Fruit fly (Drosophila melanogaster) whole organism, adult: ENCODE measurements around the gene CG16713.

Experiments used
- CG11617 ChIP-seq: fragments of 200-800 bp; sonication (Bioruptor generic); optimal IDR thresholded peaks from 2 replicates; lab custom pipeline; 2017; ENCODE audit warnings: mild to moderate bottlenecking, missing biosample characterization, missing genetic modification reagents, missing genetic modification characterization
- CG12768 ChIP-seq: fragments of 200-800 bp; sonication (Bioruptor generic); optimal IDR thresholded peaks from 2 replicates; lab custom pipeline; 2017; ENCODE audit warnings: missing biosample characterization, missing genetic modification characterization, mild to moderate bottlenecking, moderate library complexity, missing genetic modification reagents
- CG14711 ChIP-seq: fragments of 200-800 bp; sonication (Bioruptor generic); optimal IDR thresholded peaks from 2 replicates; lab custom pipeline; 2018; ENCODE audit warnings: missing biosample characterization, mild to moderate bottlenecking, missing genetic modification characterization, moderate library complexity
- CG1620 ChIP-seq: fragments of 200-800 bp; sonication (Bioruptor generic); optimal IDR thresholded peaks from 2 replicates; lab custom pipeline; 2016; ENCODE audit warnings: missing biosample characterization, missing genetic modification characterization
- CG33017 ChIP-seq: fragments of 200-800 bp; sonication (Bioruptor generic); optimal IDR thresholded peaks from 2 replicates; lab custom pipeline; 2018; ENCODE audit warnings: missing biosample characterization, mild to moderate bottlenecking, missing genetic modification characterization, moderate library complexity
- CG5204 ChIP-seq: fragments of 200-800 bp; sonication (Bioruptor generic); optimal IDR thresholded peaks from 2 replicates; lab custom pipeline; 2016; ENCODE audit warnings: missing biosample characterization, missing genetic modification characterization
- CG7045 ChIP-seq: fragments of 200-800 bp; sonication (Bioruptor generic); optimal IDR thresholded peaks from 2 replicates; lab custom pipeline; 2017; ENCODE audit warnings: missing biosample characterization, mild to moderate bottlenecking, missing genetic modification characterization
- CG7101 ChIP-seq: fragments of 200-800 bp; sonication (Bioruptor generic); optimal IDR thresholded peaks from 2 replicates; lab custom pipeline; 2018; ENCODE audit warnings: missing biosample characterization, mild to moderate bottlenecking, missing genetic modification characterization, moderate library complexity
- Clk ChIP-seq: fragments of 200-800 bp; sonication (Bioruptor generic); optimal IDR thresholded peaks from 2 replicates; lab custom pipeline; 2017; ENCODE audit warnings: missing biosample characterization, missing genetic modification characterization
- Crg-1 ChIP-seq: fragments of 200-800 bp; sonication (Bioruptor generic); optimal IDR thresholded peaks from 2 replicates; lab custom pipeline; 2016; ENCODE audit warnings: missing biosample characterization, missing genetic modification characterization
- Hr96 ChIP-seq: fragments of 200-800 bp; sonication (Bioruptor generic); optimal IDR thresholded peaks from 2 replicates; lab custom pipeline; 2016; ENCODE audit warnings: missing biosample characterization, missing genetic modification characterization
- Mnt ChIP-seq: fragments of 200-800 bp; sonication (Bioruptor generic); optimal IDR thresholded peaks from 2 replicates; lab custom pipeline; 2016; ENCODE audit warnings: missing biosample characterization, mild to moderate bottlenecking, missing genetic modification characterization
- bab1 ChIP-seq: fragments of 200-800 bp; sonication (Bioruptor generic); optimal IDR thresholded peaks from 3 replicates; lab custom pipeline; 2019; ENCODE audit warnings: missing biosample characterization, mild to moderate bottlenecking, missing genetic modification characterization, moderate library complexity
- cic ChIP-seq: fragments of 200-800 bp; sonication (Bioruptor generic); optimal IDR thresholded peaks from 2 replicates; lab custom pipeline; 2017; ENCODE audit warnings: missing biosample characterization, mild to moderate bottlenecking, missing genetic modification characterization, moderate library complexity
- cnc ChIP-seq, 2 experiments: fragments of >200 bp; optimal IDR thresholded peaks; 2 replicates each; lab custom pipeline; 2017
- kay ChIP-seq: fragments of 200-800 bp; sonication (Bioruptor generic); peaks from one replicate; lab custom pipeline; 2016; ENCODE audit warnings: missing biosample characterization, missing genetic modification characterization, borderline replicate concordance
- ovo ChIP-seq: fragments of 200-800 bp; sonication (Bioruptor generic); optimal IDR thresholded peaks from 2 replicates; lab custom pipeline; 2016; ENCODE audit warnings: missing biosample characterization, missing genetic modification characterization
- pad ChIP-seq: fragments of 200-800 bp; sonication (Bioruptor generic); optimal IDR thresholded peaks from 3 replicates; lab custom pipeline; 2017; ENCODE audit warnings: missing biosample characterization, missing genetic modification characterization, mild to moderate bottlenecking, moderate library complexity, missing genetic modification reagents
- tj ChIP-seq: fragments of 200-800 bp; sonication (Bioruptor generic); optimal IDR thresholded peaks from 3 replicates; lab custom pipeline; 2017; ENCODE audit warnings: missing biosample characterization, mild to moderate bottlenecking, missing genetic modification characterization, moderate library complexity
- toe ChIP-seq: fragments of 200-800 bp; sonication (Bioruptor generic); optimal IDR thresholded peaks from 2 replicates; lab custom pipeline; 2016; ENCODE audit warnings: missing biosample characterization, missing genetic modification characterization

Gene CG16713

dm6 chr2L:3711665-3712064 is 16.5 kb upstream of the CG16713 start, which contains the start of gene cutlet:
Gene cutlet (minus strand): TSS chr2L:3711748.
- no peak for TF ChIP-seq cnc (optimal IDR thresholded peaks at IDR 0.05; lab: Kevin White, UChicago)
- TF ChIP-seq CG1620 (GFP tag; lab: Kevin White, UChicago) = peak; percentile 16
- TF ChIP-seq CG5204 (GFP tag; lab: Kevin White, UChicago) = no peak
- TF ChIP-seq Mnt (GFP tag; lab: Kevin White, UChicago) = no peak
- TF ChIP-seq kay (GFP tag; lab: Kevin White, UChicago) = peak; percentile 87
- TF ChIP-seq CG33017 = no peak
- TF ChIP-seq Crg-1 (GFP tag; lab: Kevin White, UChicago) = no peak
- TF ChIP-seq tj = no peak
- no peak for TF ChIP-seq CG11617 (GFP tag; lab: Kevin White, UChicago)
- no peak for TF ChIP-seq CG7101 (tag; lab: Kevin White, UChicago)
- peak; percentile 32 for TF ChIP-seq bab1 (GFP tag; lab: Kevin White, UChicago)
- TF ChIP-seq CG14711 (tag; lab: Kevin White, UChicago) = peak; percentile 90
- no peak for TF ChIP-seq CG7045 (GFP tag; lab: Kevin White, UChicago)
- no peak for TF ChIP-seq cic
- no peak for TF ChIP-seq Clk
- TF ChIP-seq toe (GFP tag; lab: Kevin White, UChicago) = no peak
- TF ChIP-seq Hr96 = no peak
- no peak for TF ChIP-seq CG12768 (GFP tag; lab: Kevin White, UChicago)
- peak; percentile 1 for TF ChIP-seq pad (GFP tag; lab: Kevin White, UChicago)
- TF ChIP-seq ovo (GFP tag; lab: Kevin White, UChicago) = no peak

- TF ChIP-seq CG12768 (GFP tag; lab: Kevin White, UChicago) (no peak), cic (no peak), tj (no peak), cnc (optimal IDR thresholded peaks at IDR 0.05; lab: Kevin White, UChicago) (no peak), CG5204 (GFP tag; lab: Kevin White, UChicago) (no peak), CG14711 (tag; lab: Kevin White, UChicago) (no peak), toe (GFP tag; lab: Kevin White, UChicago) (no peak), pad (GFP tag; lab: Kevin White, UChicago) (no peak), CG7045 (GFP tag; lab: Kevin White, UChicago) (no peak), CG7101 (tag; lab: Kevin White, UChicago) (no peak), Mnt (GFP tag; lab: Kevin White, UChicago) (no peak), bab1 (GFP tag; lab: Kevin White, UChicago) (no peak), Clk (no peak), CG11617 (GFP tag; lab: Kevin White, UChicago) (no peak), CG1620 (GFP tag; lab: Kevin White, UChicago) (no peak)
Observed at dm6 chr2L:3706963-3707362, 11.8 kb upstream of the CG16713 start, which contains the start of gene CG31777. Gene CG31777 (minus strand): TSS chr2L:3707063.

dm6 chr2L:3705438-3705921 is 10.3 kb upstream of the CG16713 start, which contains the start of gene CG31778:
Gene CG31778 (minus strand): TSS chr2L:3705488.
- TF ChIP-seq cnc (optimal IDR thresholded peaks at IDR 0.05; lab: Kevin White, UChicago) (no peak), Clk (no peak), cic (no peak), Hr96 (no peak), CG5204 (GFP tag; lab: Kevin White, UChicago) (peak; percentile 50), toe (GFP tag; lab: Kevin White, UChicago) (no peak), CG12768 (GFP tag; lab: Kevin White, UChicago) (peak; percentile 42), CG14711 (tag; lab: Kevin White, UChicago) (peak; percentile 69), bab1 (GFP tag; lab: Kevin White, UChicago) (no peak), Crg-1 (GFP tag; lab: Kevin White, UChicago) (no peak), tj (peak; percentile 36), kay (GFP tag; lab: Kevin White, UChicago) (no peak), CG33017 (peak; percentile 83), CG7101 (tag; lab: Kevin White, UChicago) (peak; percentile 73), pad (GFP tag; lab: Kevin White, UChicago) (peak; percentile 13), CG7045 (GFP tag; lab: Kevin White, UChicago) (peak; percentile 6), CG11617 (GFP tag; lab: Kevin White, UChicago) (peak; percentile 24), ovo (GFP tag; lab: Kevin White, UChicago) (no peak), Mnt (GFP tag; lab: Kevin White, UChicago) (peak; percentile 30), CG1620 (GFP tag; lab: Kevin White, UChicago) (no peak)

- TF ChIP-seq pad (GFP tag; lab: Kevin White, UChicago) = peak; percentile 22
- peak; percentile 44 for TF ChIP-seq CG7045 (GFP tag; lab: Kevin White, UChicago)
- peak; percentile 64 for TF ChIP-seq CG14711 (tag; lab: Kevin White, UChicago)
- peak; percentile 45 for TF ChIP-seq CG7101 (tag; lab: Kevin White, UChicago)
- peak; percentile 13 for TF ChIP-seq tj
- TF ChIP-seq CG12768 (GFP tag; lab: Kevin White, UChicago) = peak; percentile 64
- no peak for TF ChIP-seq CG11617 (GFP tag; lab: Kevin White, UChicago)
- no peak for TF ChIP-seq Mnt (GFP tag; lab: Kevin White, UChicago)
- TF ChIP-seq CG5204 (GFP tag; lab: Kevin White, UChicago) = peak; percentile 69
- TF ChIP-seq bab1 (GFP tag; lab: Kevin White, UChicago) = no peak
- peak; percentile 54 for TF ChIP-seq Hr96
- TF ChIP-seq CG33017 = peak; percentile 79
- peak; percentile 7 for TF ChIP-seq CG1620 (GFP tag; lab: Kevin White, UChicago)
- peak; percentile 77 for TF ChIP-seq kay (GFP tag; lab: Kevin White, UChicago)
- peak; percentile 57 for TF ChIP-seq toe (GFP tag; lab: Kevin White, UChicago)
Observed at dm6 chr2L:3703260-3703659, 8.0 kb upstream of the CG16713 start, which contains the start of gene CG2816. Gene CG2816 (plus strand): TSS chr2L:3703659.

- TF ChIP-seq CG7101 (tag; lab: Kevin White, UChicago) (no peak), CG14711 (tag; lab: Kevin White, UChicago) (no peak), cnc (optimal IDR thresholded peaks at IDR 0.05; lab: Kevin White, UChicago) (no peak), toe (GFP tag; lab: Kevin White, UChicago) (no peak), cic (no peak), bab1 (GFP tag; lab: Kevin White, UChicago) (no peak), pad (GFP tag; lab: Kevin White, UChicago) (no peak), tj (no peak), Mnt (GFP tag; lab: Kevin White, UChicago) (no peak), Hr96 (no peak), CG1620 (GFP tag; lab: Kevin White, UChicago) (no peak), CG12768 (GFP tag; lab: Kevin White, UChicago) (no peak), CG33017 (no peak), CG7045 (GFP tag; lab: Kevin White, UChicago) (no peak), ovo (GFP tag; lab: Kevin White, UChicago) (no peak), Clk (no peak), Crg-1 (GFP tag; lab: Kevin White, UChicago) (no peak), CG11617 (GFP tag; lab: Kevin White, UChicago) (no peak)
Observed at dm6 chr2L:3701526-3701925, 6.3 kb upstream of the CG16713 start, which contains the start of gene CG43145. Gene CG43145 (plus strand): TSS chr2L:3701826.
